Fruit fly (Drosophila melanogaster) whole organism, wandering third instar larva: ENCODE measurements around the gene CG11454.

Experiments used
- Abd-B ChIP-seq: fragments of >200 bp; optimal IDR thresholded peaks from 2 replicates; lab custom pipeline; 2017; ENCODE audit warnings: missing biosample characterization, missing genetic modification characterization
- br ChIP-seq: fragments of 200-800 bp; sonication (Bioruptor generic); optimal IDR thresholded peaks from 2 replicates; lab custom pipeline; 2016; ENCODE audit warnings: missing biosample characterization, missing genetic modification characterization
- rgr ChIP-seq: fragments of 200-800 bp; sonication (Bioruptor generic); optimal IDR thresholded peaks from 3 replicates; lab custom pipeline; 2016; ENCODE audit warnings: missing biosample characterization, mild to moderate bottlenecking, missing genetic modification characterization

dm6 chr2L:109098-109799, 33.9 kb upstream of the CG11454 start:
- TF ChIP-seq rgr (GFP tag; lab: Kevin White, UChicago) (no peak), Abd-B (no peak), br (no peak)
